Fruit fly (Drosophila melanogaster) whole organism, embryonic: Measurements from ENCODE around the gene CG14341.

Experiments used
- Aef1 ChIP-seq: fragments of 200-800 bp; sonication (Bioruptor generic); IDR thresholded peaks from 3 replicates; pipeline ENCODE4 v1.3.6; 2022; ENCODE audit warnings: missing biosample characterization, missing genetic modification characterization
- BtbVII ChIP-seq: fragments of 200-800 bp; sonication (Bioruptor generic); optimal IDR thresholded peaks from 3 replicates; lab custom pipeline; 2017; ENCODE audit warnings: missing biosample characterization, mild to moderate bottlenecking, missing genetic modification characterization
- CG12071 ChIP-seq: fragments of 200-800 bp; sonication (Bioruptor generic); optimal IDR thresholded peaks from 3 replicates; lab custom pipeline; 2018; ENCODE audit warnings: missing biosample characterization, mild to moderate bottlenecking, missing genetic modification characterization
- CG1233 ChIP-seq: fragments of 200-800 bp; sonication (Bioruptor generic); optimal IDR thresholded peaks from 4 replicates; lab custom pipeline; 2018; ENCODE audit warnings: missing biosample characterization, mild to moderate bottlenecking, missing genetic modification characterization
- CG14014 ChIP-seq: fragments of 200-800 bp; sonication (Bioruptor generic); IDR thresholded peaks from 2 replicates; pipeline ENCODE4 v1.3.6; 2022; ENCODE audit warnings: missing biosample characterization, missing genetic modification characterization
- CG1602 ChIP-seq: fragments of 200-800 bp; sonication (Bioruptor generic); optimal IDR thresholded peaks from 3 replicates; lab custom pipeline; 2016; ENCODE audit warnings: missing biosample characterization, missing genetic modification characterization
- CG1603 ChIP-seq: fragments of 200-800 bp; sonication (Bioruptor generic); optimal IDR thresholded peaks from 2 replicates; lab custom pipeline; 2019; ENCODE audit warnings: missing biosample characterization, mild to moderate bottlenecking, missing genetic modification characterization, moderate library complexity
- CG16863 ChIP-seq: fragments of 200-800 bp; sonication (Bioruptor generic); optimal IDR thresholded peaks from 3 replicates; lab custom pipeline; 2016; ENCODE audit warnings: missing biosample characterization, missing genetic modification characterization
- CG17186 ChIP-seq: fragments of 200-800 bp; sonication (Bioruptor generic); optimal IDR thresholded peaks from 3 replicates; lab custom pipeline; 2017; ENCODE audit warnings: missing biosample characterization, missing genetic modification reagents, missing genetic modification characterization
- CG17568 ChIP-seq: fragments of 200-800 bp; sonication (Bioruptor generic); optimal IDR thresholded peaks from 2 replicates; lab custom pipeline; 2018; ENCODE audit warnings: missing biosample characterization, mild to moderate bottlenecking, missing genetic modification characterization, moderate library complexity
- CG1792 ChIP-seq: fragments of 200-800 bp; sonication (Bioruptor generic); optimal IDR thresholded peaks from 2 replicates; lab custom pipeline; 2016; ENCODE audit warnings: missing biosample characterization, missing genetic modification characterization
- CG3163 ChIP-seq: fragments of 200-800 bp; sonication (Bioruptor generic); optimal IDR thresholded peaks from 3 replicates; lab custom pipeline; 2016; ENCODE audit warnings: missing biosample characterization, missing genetic modification characterization
- CG3407 ChIP-seq: fragments of 200-800 bp; sonication (Bioruptor generic); optimal IDR thresholded peaks from 2 replicates; lab custom pipeline; 2018; ENCODE audit warnings: missing biosample characterization, mild to moderate bottlenecking, missing genetic modification characterization
- CG7372 ChIP-seq: fragments of 200-800 bp; sonication (Bioruptor generic); IDR thresholded peaks from 2 replicates; pipeline ENCODE4 v1.3.6; 2022; ENCODE audit warnings: missing biosample characterization, missing genetic modification characterization
- CG8359 ChIP-seq: fragments of 200-800 bp; sonication (Bioruptor generic); optimal IDR thresholded peaks from 2 replicates; lab custom pipeline; 2017; ENCODE audit warnings: missing biosample characterization, mild to moderate bottlenecking, missing genetic modification characterization, borderline replicate concordance
- CG9609 ChIP-seq: fragments of 200-800 bp; sonication (Bioruptor generic); optimal IDR thresholded peaks from 3 replicates; lab custom pipeline; 2016; ENCODE audit warnings: missing biosample characterization, missing genetic modification characterization
- CG9817 ChIP-seq: fragments of 200-800 bp; sonication (Bioruptor generic); optimal IDR thresholded peaks from 2 replicates; lab custom pipeline; 2018; ENCODE audit warnings: missing biosample characterization, mild to moderate bottlenecking, missing genetic modification characterization, moderate library complexity
- HLH3B ChIP-seq: fragments of 200-800 bp; sonication (Bioruptor generic); IDR thresholded peaks from 2 replicates; pipeline ENCODE4 v1.3.6; 2022; ENCODE audit warnings: missing biosample characterization, missing genetic modification characterization
- Hr51 ChIP-seq, 2 experiments: fragments of 200-800 bp; sonication (Bioruptor generic); optimal IDR thresholded peaks; 2 replicates in 1 of 2; 3 replicates in 1 of 2; lab custom pipeline; 2016 to 2018; ENCODE audit warnings: missing biosample characterization in 2 of 2, missing genetic modification characterization in 2 of 2, mild to moderate bottlenecking in 1 of 2, moderate library complexity in 1 of 2
- MTF-1 ChIP-seq: fragments of 200-800 bp; sonication (Bioruptor generic); optimal IDR thresholded peaks from 2 replicates; lab custom pipeline; 2018; ENCODE audit warnings: missing biosample characterization, mild to moderate bottlenecking, missing genetic modification characterization, borderline replicate concordance
- Neu2 ChIP-seq: fragments of 200-800 bp; sonication (Bioruptor generic); optimal IDR thresholded peaks from 3 replicates; lab custom pipeline; 2016; ENCODE audit warnings: missing biosample characterization, missing genetic modification characterization, borderline replicate concordance
- Oli ChIP-seq: fragments of 200-800 bp; sonication (Bioruptor generic); optimal IDR thresholded peaks from 2 replicates; lab custom pipeline; 2018; ENCODE audit warnings: missing biosample characterization, mild to moderate bottlenecking, missing genetic modification characterization, moderate library complexity
- Rfx ChIP-seq: fragments of 200-800 bp; sonication (Bioruptor generic); IDR thresholded peaks from 2 replicates; pipeline ENCODE4 v1.3.6; 2022; ENCODE audit warnings: missing biosample characterization, missing genetic modification characterization
- Stat92E ChIP-seq, 3 experiments: fragments of >200 bp in 2 of 3; fragments of 200-800 bp in 1 of 3; sonication (Bioruptor generic) in 1 of 3; optimal IDR thresholded peaks; 2 replicates each; lab custom pipeline; 2017 to 2019; ENCODE audit warnings: missing biosample characterization in 3 of 3, missing genetic modification characterization in 3 of 3, mild to moderate bottlenecking in 1 of 3, moderate library complexity in 1 of 3
- Tbp ChIP-seq: fragments of >200 bp; optimal IDR thresholded peaks from 2 replicates; lab custom pipeline; 2018; ENCODE audit warnings: missing biosample characterization, missing genetic modification characterization
- ara ChIP-seq: fragments of 200-800 bp; sonication (Bioruptor generic); IDR thresholded peaks from 2 replicates; pipeline ENCODE4 v1.3.6; 2022; ENCODE audit warnings: missing biosample characterization, missing genetic modification characterization
- cato ChIP-seq: fragments of 200-800 bp; sonication (Bioruptor generic); optimal IDR thresholded peaks from 2 replicates; lab custom pipeline; 2016; ENCODE audit warnings: missing biosample characterization, missing genetic modification characterization, borderline replicate concordance
- chn ChIP-seq: fragments of 200-800 bp; sonication (Bioruptor generic); optimal IDR thresholded peaks from 2 replicates; lab custom pipeline; 2016; ENCODE audit warnings: missing biosample characterization, missing genetic modification characterization
- corto ChIP-seq: fragments of 200-800 bp; sonication (Bioruptor generic); optimal IDR thresholded peaks from 2 replicates; lab custom pipeline; 2016; ENCODE audit warnings: missing biosample characterization, mild to moderate bottlenecking, missing genetic modification characterization, moderate library complexity
- crp ChIP-seq, 2 experiments: fragments of 200-800 bp; sonication (Bioruptor generic); optimal IDR thresholded peaks; 2 replicates in 1 of 2; 3 replicates in 1 of 2; lab custom pipeline; 2017; ENCODE audit warnings: missing biosample characterization in 2 of 2, missing genetic modification characterization in 2 of 2, mild to moderate bottlenecking in 1 of 2, moderate library complexity in 1 of 2
- dati ChIP-seq: fragments of 200-800 bp; sonication (Bioruptor generic); IDR thresholded peaks from 2 replicates; pipeline ENCODE4 v1.3.6; 2022; ENCODE audit warnings: missing biosample characterization, missing genetic modification characterization
- dmrt11E ChIP-seq: fragments of 200-800 bp; sonication (Bioruptor generic); optimal IDR thresholded peaks from 3 replicates; lab custom pipeline; 2018; ENCODE audit warnings: missing biosample characterization, mild to moderate bottlenecking, missing genetic modification characterization, moderate library complexity
- dpn ChIP-seq, 2 experiments: fragments of 200-800 bp; sonication (Bioruptor generic); optimal IDR thresholded peaks; 3 replicates each; lab custom pipeline; 2016; ENCODE audit warnings: missing biosample characterization in 2 of 2, missing genetic modification characterization in 2 of 2
- dysf ChIP-seq: fragments of 200-800 bp; sonication (Bioruptor generic); IDR thresholded peaks from 3 replicates; pipeline ENCODE4 v1.3.6; 2022; ENCODE audit warnings: missing biosample characterization, missing genetic modification characterization
- fd64A ChIP-seq: fragments of 200-800 bp; sonication (Bioruptor generic); optimal IDR thresholded peaks from 3 replicates; lab custom pipeline; 2018; ENCODE audit warnings: missing biosample characterization, mild to moderate bottlenecking, missing genetic modification characterization
- gce ChIP-seq: fragments of 200-800 bp; sonication (Bioruptor generic); IDR thresholded peaks from 3 replicates; pipeline ENCODE4 v1.3.6; 2022; ENCODE audit warnings: missing biosample characterization, missing genetic modification characterization
- gcm2 ChIP-seq: fragments of 200-800 bp; sonication (Bioruptor generic); optimal IDR thresholded peaks from 2 replicates; lab custom pipeline; 2016; ENCODE audit warnings: missing biosample characterization, missing genetic modification characterization
- hbn ChIP-seq: fragments of 200-800 bp; sonication (Bioruptor generic); IDR thresholded peaks from 2 replicates; pipeline ENCODE4 v1.3.6; 2022; ENCODE audit warnings: missing biosample characterization, missing genetic modification characterization; ENCODE audit not compliant: partially characterized antibody
- inv ChIP-seq: fragments of 200-800 bp; sonication (Bioruptor generic); IDR thresholded peaks from 2 replicates; pipeline ENCODE4 v1.3.6; 2022; ENCODE audit warnings: missing biosample characterization, missing genetic modification characterization; ENCODE audit not compliant: partially characterized antibody
- jumu ChIP-seq: fragments of 200-800 bp; sonication (Bioruptor generic); optimal IDR thresholded peaks from 3 replicates; lab custom pipeline; 2016; ENCODE audit warnings: missing biosample characterization, missing genetic modification characterization
- kah ChIP-seq: fragments of 200-800 bp; sonication (Bioruptor generic); optimal IDR thresholded peaks from 2 replicates; lab custom pipeline; 2018; ENCODE audit warnings: missing biosample characterization, mild to moderate bottlenecking, missing genetic modification characterization
- pb ChIP-seq: fragments of 200-800 bp; sonication (Bioruptor generic); optimal IDR thresholded peaks from 3 replicates; lab custom pipeline; 2016; ENCODE audit warnings: missing biosample characterization, missing genetic modification characterization
- run ChIP-seq: fragments of 200-800 bp; sonication (Bioruptor generic); optimal IDR thresholded peaks from 3 replicates; lab custom pipeline; 2018; ENCODE audit warnings: missing biosample characterization, mild to moderate bottlenecking, missing genetic modification characterization
- sens-2 ChIP-seq: fragments of 200-800 bp; sonication (Bioruptor generic); IDR thresholded peaks from 2 replicates; pipeline ENCODE4 v1.3.6; 2022; ENCODE audit warnings: missing biosample characterization, missing genetic modification characterization
- sna ChIP-seq: fragments of 200-800 bp; sonication (Bioruptor generic); IDR thresholded peaks from 2 replicates; pipeline ENCODE4 v1.3.6; 2022; ENCODE audit warnings: missing biosample characterization, missing genetic modification characterization; ENCODE audit not compliant: partially characterized antibody
- sug ChIP-seq: fragments of 200-800 bp; optimal IDR thresholded peaks from 2 replicates; lab custom pipeline; 2019; ENCODE audit warnings: missing biosample characterization, mild to moderate bottlenecking, missing genetic modification characterization, moderate library complexity
- tx ChIP-seq: fragments of 200-800 bp; sonication (Bioruptor generic); optimal IDR thresholded peaks from 2 replicates; lab custom pipeline; 2016; ENCODE audit warnings: missing biosample characterization, missing genetic modification characterization
- vfl ChIP-seq: fragments of 200-800 bp; sonication (Bioruptor generic); optimal IDR thresholded peaks from 2 replicates; lab custom pipeline; 2016; ENCODE audit warnings: missing biosample characterization, missing genetic modification characterization
- wek ChIP-seq: fragments of 200-800 bp; sonication (Bioruptor generic); optimal IDR thresholded peaks from 3 replicates; lab custom pipeline; 2018; ENCODE audit warnings: missing biosample characterization, mild to moderate bottlenecking, missing genetic modification characterization, moderate library complexity
- zen ChIP-seq: fragments of 200-800 bp; sonication (Bioruptor generic); optimal IDR thresholded peaks from 3 replicates; lab custom pipeline; 2018; ENCODE audit warnings: missing biosample characterization, mild to moderate bottlenecking, missing genetic modification characterization, moderate library complexity

CG14341 gene

dm6 chr2L:1214465-1214864 is 48.2 kb downstream of the CG14341 start (continued):
- TF ChIP-seq dysf (GFP tag; lab: Robert Waterston, UW) (peak; percentile 63; the same call in 2 of the 3 replicates), CG3163 (GFP tag; lab: Kevin White, UChicago) (no peak), CG1603 (peak; percentile 54), inv (GFP tag; lab: Robert Waterston, UW) (no peak), wek (no peak), CG17186 (no peak), hbn (GFP tag; lab: Robert Waterston, UW) (no peak), dati (GFP tag; lab: Robert Waterston, UW) (no peak), Tbp (GFP tag; lab: Kevin White, UChicago) (no peak), CG8359 (GFP tag; lab: Kevin White, UChicago) (no peak), CG14014 (0 out of 2 replicates have a peak, but pooled peaks have one; percentile 13), Oli (tag; lab: Kevin White, UChicago) (peak; percentile 58), gce (GFP tag; lab: Robert Waterston, UW) (0 out of 3 replicates have a peak, but pooled peaks have one; percentile 44), cato (GFP tag; lab: Kevin White, UChicago) (no peak), pb (GFP tag; lab: Kevin White, UChicago) (no peak), sug (tag; lab: Kevin White, UChicago) (no peak), Hr51 (GFP tag; optimal IDR thresholded peaks at IDR 0.05; lab: Kevin White, UChicago) (peak in 1 of 2 experiments; percentile 50), CG3407 (GFP tag; lab: Kevin White, UChicago) (peak; percentile 16), CG9817 (tag; lab: Kevin White, UChicago) (peak; percentile 12), kah (GFP tag; lab: Kevin White, UChicago) (no peak), jumu (GFP tag; lab: Kevin White, UChicago) (no peak), Aef1 (GFP tag; lab: Robert Waterston, UW) (peak; percentile 49), sna (GFP tag; lab: Robert Waterston, UW) (no peak), tx (GFP tag; lab: Kevin White, UChicago) (no peak), ara (GFP tag; lab: Robert Waterston, UW) (no peak; the same call in 1 of the 2 replicates), CG12071 (GFP tag; lab: Kevin White, UChicago) (no peak), CG1233 (GFP tag; lab: Kevin White, UChicago) (peak; percentile 16), CG7372 (GFP tag; lab: Robert Waterston, UW) (no peak), crp (GFP tag; optimal IDR thresholded peaks at IDR 0.05; lab: Kevin White, UChicago) (no peak), Stat92E (GFP tag; optimal IDR thresholded peaks at IDR 0.05; lab: Kevin White, UChicago) (no peak), HLH3B (GFP tag; lab: Robert Waterston, UW) (peak; percentile 72), dmrt11E (tag; lab: Kevin White, UChicago) (peak; percentile 34), dpn (GFP tag; optimal IDR thresholded peaks at IDR 0.05; lab: Kevin White, UChicago) (peak in 1 of 2 experiments; percentile 22), corto (GFP tag; lab: Kevin White, UChicago) (no peak), CG9609 (no peak), CG1792 (no peak), chn (GFP tag; lab: Kevin White, UChicago) (no peak), gcm2 (GFP tag; lab: Kevin White, UChicago) (no peak), fd64A (GFP tag; lab: Kevin White, UChicago) (no peak), Rfx (0 out of 2 replicates have a peak, but pooled peaks have one; percentile 36), CG1602 (GFP tag; lab: Kevin White, UChicago) (peak; percentile 32), vfl (no peak), zen (tag; lab: Kevin White, UChicago) (no peak), sens-2 (GFP tag; lab: Robert Waterston, UW) (no peak), MTF-1 (GFP tag; lab: Kevin White, UChicago) (no peak), BtbVII (GFP tag; lab: Kevin White, UChicago) (no peak), run (no peak), CG17568 (GFP tag; lab: Kevin White, UChicago) (no peak), CG16863 (no peak), Neu2 (GFP tag; lab: Kevin White, UChicago) (no peak)
